Fruit fly (Drosophila melanogaster): ENCODE results near the gene Nsf2.

DNA sequence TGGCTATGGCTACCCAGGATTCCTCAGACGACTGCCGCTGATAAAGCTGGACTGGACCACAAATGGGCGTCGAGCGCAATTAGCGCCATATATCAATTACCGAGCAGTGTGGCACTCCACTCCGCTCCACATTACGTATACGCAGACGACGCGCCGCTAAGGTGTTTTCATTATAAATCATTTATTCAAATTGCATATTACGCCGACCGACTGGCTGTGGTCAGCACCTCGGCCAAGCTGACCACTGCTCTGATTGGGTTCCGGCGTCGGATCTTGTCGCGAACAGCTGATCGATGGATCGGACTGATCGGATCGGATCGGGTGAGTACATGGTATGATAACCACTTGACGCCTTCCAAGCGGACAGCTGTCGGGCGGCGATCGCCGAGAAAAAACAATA lies 4.8 kb downstream of the Nsf2 start:
- TF ChIP-seq sage (GFP tag; optimal IDR thresholded peaks at IDR 0.05) (no peak), fru (GFP tag; optimal IDR thresholded peaks at IDR 0.05) (no peak), h (GFP tag; optimal IDR thresholded peaks at IDR 0.05) (no peak), lola (GFP tag; optimal IDR thresholded peaks at IDR 0.05) (no peak), Hnf4 (GFP tag; optimal IDR thresholded peaks at IDR 0.05) (no peak), Abd-B (GFP tag; optimal IDR thresholded peaks at IDR 0.05) (no peak), OdsH (GFP tag; optimal IDR thresholded peaks at IDR 0.05) (no peak), jim (GFP tag; optimal IDR thresholded peaks at IDR 0.05) (no peak), psq (GFP tag; optimal IDR thresholded peaks at IDR 0.05) (no peak)

All from whole organism, wandering third instar larva.